Worm (Caenorhabditis elegans): ENCODE data around the gene C55C3.8.

The C55C3.8 gene

DNA sequence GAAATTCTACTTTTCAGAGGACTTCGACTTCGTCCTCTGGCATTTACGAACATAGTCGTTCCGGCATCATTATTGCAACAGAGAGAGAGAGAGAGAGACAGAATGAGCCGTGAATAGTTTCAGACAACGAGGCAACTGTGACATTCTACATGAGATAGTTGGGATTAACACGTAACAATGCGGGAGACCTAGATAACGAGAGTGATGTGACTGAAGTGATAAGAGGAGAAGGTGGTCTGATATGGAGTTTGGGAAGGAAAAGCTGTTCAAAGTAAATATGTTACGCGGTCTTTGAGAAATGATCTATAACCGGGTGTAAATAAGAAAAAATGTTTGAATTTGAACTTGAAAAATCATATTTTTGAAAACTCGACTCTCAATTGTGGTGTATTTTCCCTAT lies 31.4 kb upstream of the C55C3.8 start (continued):
- TF ChIP-seq hif-1 (tag; optimal IDR thresholded peaks at IDR 0.05), result peak in 1 of 2 experiments; percentile 8
- no peak for TF ChIP-seq zfp-3 (GFP tag; conservative IDR thresholded peaks at IDR 0.05)
- TF ChIP-seq nhr-48 (tag; optimal IDR thresholded peaks at IDR 0.05), result no peak
- TF ChIP-seq php-3 (GFP tag; IDR thresholded peaks at IDR 0.05), result no peak
- TF ChIP-seq aha-1 (tag), result peak; percentile 32
- TF ChIP-seq unc-130 (GFP tag; optimal IDR thresholded peaks at IDR 0.05), result no peak
- no peak for TF ChIP-seq nhr-11 (tag; optimal IDR thresholded peaks at IDR 0.05)
- TF ChIP-seq lin-38 (GFP tag; IDR thresholded peaks at IDR 0.05), result no peak
- no peak for TF ChIP-seq Y105C5A.15 (GFP tag; IDR thresholded peaks at IDR 0.05)
- peak; percentile 82 for TF ChIP-seq lin-1 (GFP tag; IDR thresholded peaks at IDR 0.05)
- no peak for TF ChIP-seq nhr-6 (tag; optimal IDR thresholded peaks at IDR 0.05)
- TF ChIP-seq dmd-6 (GFP tag; IDR thresholded peaks at IDR 0.05), result peak; percentile 90
- no peak for TF ChIP-seq mdt-29 (GFP tag; IDR thresholded peaks at IDR 0.05)
- no peak for TF ChIP-seq gei-8 (GFP tag; optimal IDR thresholded peaks at IDR 0.05)
- no peak for TF ChIP-seq ztf-7 (tag; optimal IDR thresholded peaks at IDR 0.05)
- TF ChIP-seq set-16 (GFP tag; IDR thresholded peaks at IDR 0.05), result no peak
- TF ChIP-seq aly-2 (tag; optimal IDR thresholded peaks at IDR 0.05), result no peak
- peak; percentile 84 for TF ChIP-seq pqm-1 (tag; optimal IDR thresholded peaks at IDR 0.05)
- peak; percentile 31 for TF ChIP-seq mxl-3 (GFP tag; optimal IDR thresholded peaks at IDR 0.05)

DNA sequence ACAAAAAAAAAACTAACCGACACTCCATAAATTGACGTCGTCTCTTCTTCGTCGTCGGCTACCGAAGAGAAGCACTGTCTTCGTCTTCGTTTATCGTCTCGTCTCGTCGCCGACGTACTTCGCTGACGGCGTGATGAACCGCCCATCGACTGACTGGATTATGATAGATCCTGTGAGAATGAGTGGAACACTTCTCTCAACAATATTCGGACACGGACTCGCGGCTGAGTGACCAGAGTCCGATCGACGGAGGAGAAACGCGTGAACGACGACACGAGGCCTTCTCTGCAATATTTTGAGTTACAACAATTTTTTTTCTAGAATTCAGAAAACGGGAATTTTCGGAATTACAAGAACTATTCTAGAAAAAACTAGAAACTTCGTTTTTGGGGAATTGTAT lies 30.6 kb upstream of the C55C3.8 start, which contains the start of gene skn-1:
skn-1 (minus strand) TSS at position 146 of the 400 bp plus-strand sequence.
- TF ChIP-seq F37D6.2 (tag; optimal IDR thresholded peaks at IDR 0.05) (no peak), daf-16 (GFP tag; optimal IDR thresholded peaks at IDR 0.05) (no peak), daf-16 (tag; optimal IDR thresholded peaks at IDR 0.05) (no peak), duxl-1 (tag; optimal IDR thresholded peaks at IDR 0.05; ENCODE audit: poor library complexity) (peak; percentile 27), dve-1 (tag; optimal IDR thresholded peaks at IDR 0.05; ENCODE audit: insufficient read depth) (no peak), nhr-28 (tag; optimal IDR thresholded peaks at IDR 0.05) (no peak), zag-1 (tag; optimal IDR thresholded peaks at IDR 0.05) (no peak), nhr-42 (GFP tag; IDR thresholded peaks at IDR 0.05) (0 out of 2 replicates have a peak, but pooled peaks have one; percentile 14), T20F7.1 (GFP tag; optimal IDR thresholded peaks at IDR 0.05) (no peak), cey-2 (tag; optimal IDR thresholded peaks at IDR 0.05; ENCODE audit: borderline replicate concordance, insufficient read depth) (no peak), nhr-25 (tag; optimal IDR thresholded peaks at IDR 0.05; ENCODE audit: borderline replicate concordance, insufficient read depth) (no peak), daf-8 (GFP tag; IDR thresholded peaks at IDR 0.05) (no peak), mxl-2 (GFP tag; conservative IDR thresholded peaks at IDR 0.05) (no peak), dmd-8 (GFP tag; IDR thresholded peaks at IDR 0.05) (no peak), hlh-30 (tag; optimal IDR thresholded peaks at IDR 0.05; ENCODE audit: insufficient read depth) (peak; percentile 9), lin-1 (GFP tag; IDR thresholded peaks at IDR 0.05) (no peak), ztf-7 (tag; optimal IDR thresholded peaks at IDR 0.05) (no peak), nhr-11 (tag; optimal IDR thresholded peaks at IDR 0.05) (no peak), gei-8 (GFP tag; optimal IDR thresholded peaks at IDR 0.05) (no peak), T26A8.4 (GFP tag; IDR thresholded peaks at IDR 0.05) (0 out of 2 replicates have a peak, but pooled peaks have one; percentile 12), fkh-10 (GFP tag; optimal IDR thresholded peaks at IDR 0.05) (no peak), ZK337.2 (GFP tag; IDR thresholded peaks at IDR 0.05) (no peak), madf-9 (GFP tag; conservative IDR thresholded peaks at IDR 0.05) (no peak)

- TF ChIP-seq lin-38 (GFP tag; IDR thresholded peaks at IDR 0.05), result no peak
- TF ChIP-seq mxl-3 (GFP tag; optimal IDR thresholded peaks at IDR 0.05), result no peak
- TF ChIP-seq aha-1 (tag), result peak; percentile 85
- no peak for TF ChIP-seq duxl-1 (tag; optimal IDR thresholded peaks at IDR 0.05; ENCODE audit: poor library complexity)
- no peak for TF ChIP-seq ama-1 (optimal IDR thresholded peaks at IDR 0.05)
- peak in 1 of 2 experiments; percentile 72 for TF ChIP-seq unc-62 (GFP tag; optimal IDR thresholded peaks at IDR 0.05 in 1 of 2)
- TF ChIP-seq unc-62 (tag; optimal IDR thresholded peaks at IDR 0.05), result no peak
These were observed 28.8 kb upstream of the C55C3.8 start for ce11 chrIV:5662073-5662472.
